Worm (Caenorhabditis elegans) whole organism, L3 larva: ENCODE results near the gene fbxa-139.

Source experiments
- lsy-12 ChIP-seq: sonication (generic microtip); optimal IDR thresholded peaks from 2 replicates; lab custom pipeline; 2016; ENCODE audit warnings: mild to moderate bottlenecking, missing genetic modification characterization, missing compliant biosample characterization
- nfya-1 ChIP-seq: sonication (generic microtip); optimal IDR thresholded peaks from 2 replicates; lab custom pipeline; 2017; ENCODE audit warnings: missing genetic modification characterization, mild to moderate bottlenecking, missing compliant biosample characterization, antibody characterized with exemption, moderate library complexity; ENCODE audit not compliant: insufficient read depth

Gene fbxa-139

DNA sequence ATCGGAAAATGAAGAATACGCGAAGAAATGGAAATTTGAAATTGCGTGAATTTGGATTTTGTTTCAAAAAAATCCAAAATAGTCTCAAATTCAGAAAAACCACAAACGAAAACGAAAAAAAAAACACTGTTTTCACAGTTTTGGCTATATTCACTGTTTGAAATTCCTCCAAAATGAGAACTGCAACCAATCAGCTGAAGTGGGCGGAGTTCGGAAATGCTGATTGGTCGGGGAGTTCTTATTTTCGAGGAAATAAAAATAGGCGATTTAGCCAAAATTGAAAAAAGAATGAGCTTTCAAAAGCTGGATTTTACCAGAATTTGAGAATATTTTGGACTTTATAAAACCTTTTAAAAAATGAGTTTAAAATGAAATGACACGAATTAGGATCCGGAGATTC is 49.6 kb downstream of the fbxa-139 start, which contains the start of gene glb-14:
Gene glb-14, minus strand, starts transcription at position 97 of the 400 bp plus-strand sequence.
- TF ChIP-seq nfya-1 = peak; percentile 80
- no peak for TF ChIP-seq lsy-12 (tag; lab: Kevin White, UChicago)
